Worm (Caenorhabditis elegans) whole organism, L4 larva: ENCODE results near the gene gst-6.

Experiments used
- D1046.2 ChIP-seq: fragments of 200-800 bp; sonication (Bioruptor generic); IDR thresholded peaks from 2 replicates; pipeline ENCODE4 v1.3.6; 2022; ENCODE audit warnings: missing genetic modification characterization, missing compliant biosample characterization
- F10B5.3 ChIP-seq: sonication (generic microtip); optimal IDR thresholded peaks from 2 replicates; lab custom pipeline; 2016; ENCODE audit warnings: mild to moderate bottlenecking, missing genetic modification characterization, missing compliant biosample characterization
- F26F4.8 ChIP-seq: fragments of 200-800 bp; sonication (Bioruptor generic); conservative IDR thresholded peaks from 2 replicates; pipeline ENCODE4 v1.3.6; 2022; ENCODE audit warnings: missing genetic modification characterization, missing compliant biosample characterization
- F44E2.7 ChIP-seq: fragments of 200-800 bp; sonication (Bioruptor generic); IDR thresholded peaks from 2 replicates; pipeline ENCODE4 v2.1.2; 2022; ENCODE audit warnings: missing genetic modification characterization, missing compliant biosample characterization
- T26A8.4 ChIP-seq: fragments of 200-800 bp; sonication (Bioruptor generic); IDR thresholded peaks from 2 replicates; pipeline ENCODE4 v1.3.6; 2022; ENCODE audit warnings: missing genetic modification characterization, missing compliant biosample characterization
- Y48G9A.11 ChIP-seq: fragments of 200-800 bp; sonication (Bioruptor generic); IDR thresholded peaks from 2 replicates; pipeline ENCODE4 v1.3.6; 2022; ENCODE audit warnings: missing genetic modification reagents, missing genetic modification characterization, missing compliant biosample characterization
- Y5F2A.4 ChIP-seq: fragments of 200-800 bp; sonication (Bioruptor generic); optimal IDR thresholded peaks from 2 replicates; lab custom pipeline; 2018; ENCODE audit warnings: mild to moderate bottlenecking, missing genetic modification characterization, missing compliant biosample characterization
- aha-1 ChIP-seq: fragments of 150-350 bp; peaks from one replicate; lab custom pipeline; 2014; ENCODE audit warnings: missing biosample characterization, missing genetic modification characterization
- aly-2 ChIP-seq: sonication (generic microtip); optimal IDR thresholded peaks from 2 replicates; lab custom pipeline; 2018; ENCODE audit warnings: missing biosample characterization, missing genetic modification characterization
- ama-1 ChIP-seq: fragments of 150-350 bp; optimal IDR thresholded peaks from 2 replicates; lab custom pipeline; 2014; ENCODE audit warnings: inconsistent platforms, mixed read lengths
- attf-4 ChIP-seq: sonication (generic microtip); optimal IDR thresholded peaks from 3 replicates; lab custom pipeline; 2017; ENCODE audit warnings: missing biosample characterization, missing genetic modification characterization
- daf-12 ChIP-seq: fragments of 150-350 bp; optimal IDR thresholded peaks from 2 replicates; lab custom pipeline; 2014; ENCODE audit warnings: missing biosample characterization, missing genetic modification reagents, missing genetic modification characterization
- daf-16 ChIP-seq, 3 experiments: sonication (generic microtip); optimal IDR thresholded peaks; 2 replicates each; lab custom pipeline; 2016 to 2017; ENCODE audit warnings: missing genetic modification characterization in 3 of 3, missing genetic modification reagents in 3 of 3, mild to moderate bottlenecking in 2 of 3, missing compliant biosample characterization in 2 of 3, missing biosample characterization in 1 of 3, moderate library complexity in 1 of 3
- dmd-9 ChIP-seq: fragments of 200-800 bp; sonication (Bioruptor generic); IDR thresholded peaks from 2 replicates; pipeline ENCODE4 v1.3.6; 2022; ENCODE audit warnings: missing genetic modification reagents, missing genetic modification characterization, missing compliant biosample characterization
- dve-1 ChIP-seq: sonication (generic microtip); optimal IDR thresholded peaks from 2 replicates; lab custom pipeline; 2017; ENCODE audit warnings: antibody characterized with exemption, mild to moderate bottlenecking, missing genetic modification characterization, missing compliant biosample characterization; ENCODE audit not compliant: insufficient read depth
- egl-27 ChIP-seq: sonication (generic microtip); optimal IDR thresholded peaks from 3 replicates; lab custom pipeline; 2017; ENCODE audit warnings: missing biosample characterization, missing genetic modification reagents, missing genetic modification characterization
- hif-1 ChIP-seq, 2 experiments: sonication (generic microtip); optimal IDR thresholded peaks; 2 replicates each; lab custom pipeline; 2016 to 2017; ENCODE audit warnings: missing compliant biosample characterization in 2 of 2, missing genetic modification characterization in 2 of 2, missing genetic modification reagents in 2 of 2, missing genotype in 2 of 2, mild to moderate bottlenecking in 1 of 2
- hlh-11 ChIP-seq: fragments of 200-800 bp; sonication (Bioruptor generic); optimal IDR thresholded peaks from 2 replicates; lab custom pipeline; 2018; ENCODE audit warnings: mild to moderate bottlenecking, missing genetic modification characterization, missing compliant biosample characterization
- lim-7 ChIP-seq: fragments of 200-800 bp; sonication (Bioruptor generic); IDR thresholded peaks from 2 replicates; pipeline ENCODE4 v1.3.6; 2022; ENCODE audit warnings: missing genetic modification characterization, missing compliant biosample characterization
- lin-1 ChIP-seq: fragments of 200-800 bp; sonication (Bioruptor generic); IDR thresholded peaks from 2 replicates; pipeline ENCODE4 v1.3.6; 2022; ENCODE audit warnings: missing genetic modification reagents, missing genetic modification characterization, missing compliant biosample characterization
- lin-29 ChIP-seq: fragments of 200-800 bp; sonication (Bioruptor generic); IDR thresholded peaks from 2 replicates; pipeline ENCODE4 v1.3.6; 2022; ENCODE audit warnings: missing genetic modification reagents, missing genetic modification characterization, missing compliant biosample characterization
- lsy-2 ChIP-seq, 2 experiments: fragments of 150-350 bp in 1 of 2; sonication (generic microtip) in 1 of 2; optimal IDR thresholded peaks; 2 replicates each; lab custom pipeline; 2014 to 2017; ENCODE audit warnings: missing biosample characterization in 2 of 2, missing genetic modification characterization in 2 of 2
- madf-9 ChIP-seq: fragments of 200-800 bp; sonication (Bioruptor generic); conservative IDR thresholded peaks from 2 replicates; pipeline ENCODE4 v1.3.6; 2022; ENCODE audit warnings: missing genetic modification reagents, missing genetic modification characterization, missing compliant biosample characterization
- mep-1 ChIP-seq: fragments of 150-350 bp; sonication (generic microtip); optimal IDR thresholded peaks from 3 replicates; lab custom pipeline; 2014; ENCODE audit warnings: missing biosample characterization, missing genetic modification characterization
- mxl-2 ChIP-seq: fragments of 200-800 bp; sonication (Bioruptor generic); conservative IDR thresholded peaks from 2 replicates; pipeline ENCODE4 v1.3.6; 2022; ENCODE audit warnings: missing genetic modification reagents, missing genetic modification characterization, missing compliant biosample characterization
- nhr-102 ChIP-seq: sonication (generic microtip); optimal IDR thresholded peaks from 2 replicates; lab custom pipeline; 2016; ENCODE audit warnings: mild to moderate bottlenecking, missing genetic modification characterization, moderate library complexity, missing compliant biosample characterization
- nhr-25 ChIP-seq: sonication (generic microtip); optimal IDR thresholded peaks from 2 replicates; lab custom pipeline; 2017; ENCODE audit warnings: missing genetic modification characterization, mild to moderate bottlenecking, missing compliant biosample characterization, antibody characterized with exemption, moderate library complexity, borderline replicate concordance; ENCODE audit not compliant: insufficient read depth
- nhr-28 ChIP-seq: fragments of 150-350 bp; optimal IDR thresholded peaks from 2 replicates; lab custom pipeline; 2014; ENCODE audit warnings: missing biosample characterization, missing genetic modification characterization
- nhr-41 ChIP-seq: fragments of 200-800 bp; sonication (Bioruptor generic); IDR thresholded peaks from 2 replicates; pipeline ENCODE4 v1.3.6; 2022; ENCODE audit warnings: missing genetic modification reagents, missing genetic modification characterization, missing compliant biosample characterization
- nhr-42 ChIP-seq: fragments of 200-800 bp; sonication (Bioruptor generic); IDR thresholded peaks from 2 replicates; pipeline ENCODE4 v1.3.6; 2022; ENCODE audit warnings: missing genetic modification characterization, missing compliant biosample characterization
- nhr-48 ChIP-seq: sonication (generic microtip); optimal IDR thresholded peaks from 2 replicates; lab custom pipeline; 2016; ENCODE audit warnings: mild to moderate bottlenecking, missing genetic modification characterization, missing compliant biosample characterization
- pha-4 ChIP-seq, 2 experiments: fragments of 150-350 bp in 1 of 2; fragments of 200-800 bp in 1 of 2; sonication (Bioruptor generic) in 1 of 2; IDR thresholded peaks in 1 of 2; optimal IDR thresholded peaks in 1 of 2; 2 replicates each; pipeline versions ENCODE4 v1.3.6 to Lab custom; 2014 to 2022; ENCODE audit warnings: missing genetic modification characterization in 2 of 2, missing genetic modification reagents in 2 of 2, missing biosample characterization in 1 of 2, missing compliant biosample characterization in 1 of 2
- sdz-12 ChIP-seq: fragments of 200-800 bp; sonication (Bioruptor generic); optimal IDR thresholded peaks from 2 replicates; lab custom pipeline; 2018; ENCODE audit warnings: mild to moderate bottlenecking, missing genetic modification characterization, missing compliant biosample characterization
- set-16 ChIP-seq: fragments of 200-800 bp; sonication (Bioruptor generic); IDR thresholded peaks from 2 replicates; pipeline ENCODE4 v1.3.6; 2022; ENCODE audit warnings: missing genetic modification reagents, missing genetic modification characterization, missing compliant biosample characterization
- tra-1 ChIP-seq: fragments of 200-800 bp; sonication (Bioruptor generic); IDR thresholded peaks from 2 replicates; pipeline ENCODE4 v1.3.6; 2022; ENCODE audit warnings: missing genetic modification reagents, missing genetic modification characterization, missing compliant biosample characterization
- unc-130 ChIP-seq: sonication (generic microtip); optimal IDR thresholded peaks from 2 replicates; lab custom pipeline; 2016; ENCODE audit warnings: missing genetic modification reagents, missing genetic modification characterization, missing compliant biosample characterization
- unc-62 ChIP-seq, 3 experiments: fragments of 150-350 bp in 1 of 3; sonication (generic microtip); optimal IDR thresholded peaks in 2 of 3; peaks in 1 of 3; 1 replicate in 1 of 3; 2 replicates in 2 of 3; lab custom pipeline; 2014 to 2017; ENCODE audit warnings: missing biosample characterization in 3 of 3, missing genetic modification characterization in 3 of 3, missing genetic modification reagents in 3 of 3, missing genotype in 1 of 3
- zfp-2 ChIP-seq: sonication (generic microtip); optimal IDR thresholded peaks from 2 replicates; lab custom pipeline; 2016; ENCODE audit warnings: mild to moderate bottlenecking, missing genetic modification characterization, missing compliant biosample characterization
- zip-2 ChIP-seq: fragments of 150-350 bp; optimal IDR thresholded peaks from 2 replicates; lab custom pipeline; 2014; ENCODE audit warnings: missing biosample characterization, missing genetic modification characterization
- ztf-11 ChIP-seq: fragments of 150-350 bp; optimal IDR thresholded peaks from 2 replicates; lab custom pipeline; 2014; ENCODE audit warnings: missing biosample characterization, missing genetic modification characterization
- ztf-7 ChIP-seq: fragments of 150-350 bp; optimal IDR thresholded peaks from 2 replicates; lab custom pipeline; 2014; ENCODE audit warnings: missing biosample characterization, missing genetic modification characterization

Gene gst-6

DNA sequence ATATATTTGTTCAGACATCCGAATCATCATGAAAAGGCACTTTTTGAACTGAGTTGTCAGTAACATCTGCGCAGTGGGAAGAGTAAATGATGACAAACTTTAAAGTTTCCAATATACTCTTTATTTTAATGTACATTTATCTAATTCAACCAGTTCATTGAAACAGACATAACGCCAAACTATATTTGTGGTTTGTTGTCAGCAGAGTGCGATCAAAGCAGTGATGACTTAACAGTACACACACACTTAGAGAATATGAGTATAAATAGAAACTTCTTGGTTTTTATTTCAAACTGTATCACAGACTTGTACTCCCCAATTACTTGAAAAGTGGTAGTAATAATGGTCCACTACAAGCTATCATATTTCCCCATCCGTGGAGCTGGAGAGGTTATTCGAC, 3.7 kb downstream of the gst-6 start, which contains the start of gene gst-8 (continued):
- TF ChIP-seq nhr-48 (tag; lab: Kevin White, UChicago) (no peak), lin-29 (GFP tag; lab: Robert Waterston, UW) (no peak), zip-2 (tag; lab: Kevin White, UChicago) (no peak), pha-4 (GFP tag; IDR thresholded peaks at IDR 0.05; lab: Robert Waterston, UW) (no peak), pha-4 (tag; optimal IDR thresholded peaks at IDR 0.05; lab: Kevin White, UChicago) (no peak), F26F4.8 (GFP tag; lab: Robert Waterston, UW) (no peak), nhr-42 (GFP tag; lab: Robert Waterston, UW) (no peak), hif-1 (tag; optimal IDR thresholded peaks at IDR 0.05; lab: Kevin White, UChicago) (no peak), daf-16 (GFP tag; optimal IDR thresholded peaks at IDR 0.05; lab: Kevin White, UChicago) (no peak), daf-16 (tag; optimal IDR thresholded peaks at IDR 0.05; lab: Kevin White, UChicago) (peak; percentile 55), zfp-2 (tag; lab: Kevin White, UChicago) (no peak), ztf-11 (no peak)

ce11 chrII:4884403-4884802, 4.7 kb downstream of the gst-6 start:
- TF ChIP-seq nhr-48 (tag; lab: Kevin White, UChicago) (no peak), mxl-2 (no peak), unc-62 (GFP tag; optimal IDR thresholded peaks at IDR 0.05 in 1 of 2; lab: Kevin White, UChicago) (peak in 1 of 2 experiments; percentile 65), unc-62 (tag; optimal IDR thresholded peaks at IDR 0.05; lab: Kevin White, UChicago) (no peak)

- TF ChIP-seq tra-1 (GFP tag; lab: Robert Waterston, UW) = no peak
- no peak for TF ChIP-seq D1046.2
- no peak for TF ChIP-seq lin-1 (GFP tag; lab: Robert Waterston, UW)
- no peak for TF ChIP-seq Y48G9A.11
- no peak for TF ChIP-seq lsy-2 (tag; optimal IDR thresholded peaks at IDR 0.05; lab: Kevin White, UChicago)
- TF ChIP-seq ztf-7 (tag; lab: Kevin White, UChicago) = no peak
- TF ChIP-seq nhr-25 (tag; lab: Kevin White, UChicago) = no peak
- no peak for TF ChIP-seq mep-1
- TF ChIP-seq aly-2 (tag; lab: Kevin White, UChicago) = no peak
- no peak for TF ChIP-seq nhr-102 (tag; lab: Kevin White, UChicago)
- TF ChIP-seq F10B5.3 (tag; lab: Kevin White, UChicago) = no peak
- no peak for TF ChIP-seq aha-1 (tag; lab: Kevin White, UChicago)
- TF ChIP-seq Y5F2A.4 (GFP tag; lab: Kevin White, UChicago) = no peak
Measured at ce11 chrII:4885976-4886375, 6.3 kb downstream of the gst-6 start, which contains the start of gene R05F9.7. Gene R05F9.7 (plus strand): TSS chrII:4886276.

DNA sequence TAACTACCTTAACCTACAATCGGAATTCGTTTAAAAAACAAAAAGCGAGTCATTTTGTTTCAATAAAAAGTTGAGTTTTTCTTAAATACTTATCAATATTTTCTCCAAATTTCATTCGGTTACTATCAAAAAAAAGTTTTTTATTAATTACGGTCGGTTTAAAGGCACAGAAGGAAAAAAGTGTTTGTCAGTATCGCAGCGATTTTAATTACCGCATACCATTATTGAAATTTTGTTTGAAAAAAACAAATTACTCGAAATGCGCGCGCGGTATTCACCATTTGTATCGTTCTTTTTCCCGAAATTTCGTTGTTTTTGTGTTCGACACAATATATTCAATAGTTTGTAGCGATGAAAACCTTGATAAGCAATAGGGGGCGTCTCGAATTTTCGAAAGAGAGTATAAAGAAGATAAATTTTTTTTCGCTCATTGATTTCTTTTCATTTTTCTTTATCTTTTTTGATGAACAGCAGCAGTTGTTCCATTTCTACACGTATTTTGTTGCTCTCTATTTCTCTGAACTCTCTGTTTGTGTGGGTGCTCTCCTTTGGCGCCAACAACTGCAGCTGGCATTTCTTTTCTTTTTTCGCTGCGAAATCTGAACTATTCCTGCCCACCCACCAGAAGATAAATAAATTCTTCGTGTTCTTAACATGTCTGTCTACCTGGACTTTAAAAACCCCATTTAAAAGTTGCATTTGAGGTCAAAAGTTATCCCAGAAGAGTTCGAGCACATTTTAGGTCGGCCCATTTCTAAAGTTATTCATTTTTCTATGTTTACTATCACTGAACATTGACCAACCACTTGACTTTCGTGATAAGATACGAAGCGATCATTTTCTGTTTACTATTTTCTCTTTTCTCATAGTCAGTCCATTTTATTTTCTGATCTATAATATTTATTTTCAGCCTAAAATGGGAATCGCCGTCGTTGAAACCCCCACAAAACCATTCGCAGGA, 9.1 kb downstream of the gst-6 start, which contains the start of gene pgm-1:
Gene pgm-1 (plus strand): TSS at position 911 of the 961 bp plus-strand sequence.
- TF ChIP-seq hlh-11 (peak; percentile 72), unc-62 (GFP tag; optimal IDR thresholded peaks at IDR 0.05 in 1 of 2; lab: Kevin White, UChicago) (no peak), unc-62 (tag; optimal IDR thresholded peaks at IDR 0.05; lab: Kevin White, UChicago) (no peak), aha-1 (tag; lab: Kevin White, UChicago) (no peak), daf-12 (tag; lab: Kevin White, UChicago) (no peak), lsy-2 (tag; optimal IDR thresholded peaks at IDR 0.05; lab: Kevin White, UChicago) (peak in 1 of 2 experiments; percentile 44), madf-9 (GFP tag; lab: Robert Waterston, UW) (no peak), daf-16 (GFP tag; optimal IDR thresholded peaks at IDR 0.05; lab: Kevin White, UChicago) (peak in 1 of 2 experiments; percentile 64), daf-16 (tag; optimal IDR thresholded peaks at IDR 0.05; lab: Kevin White, UChicago) (peak; percentile 43), unc-130 (GFP tag; lab: Kevin White, UChicago) (no peak), nhr-41 (GFP tag; lab: Robert Waterston, UW) (no peak), set-16 (GFP tag; lab: Robert Waterston, UW) (no peak), F44E2.7 (GFP tag; lab: Robert Waterston, UW) (no peak), egl-27 (tag; lab: Kevin White, UChicago) (no peak), ama-1 (lab: Kevin White, UChicago) (peak; percentile 56), dve-1 (tag; lab: Kevin White, UChicago) (peak; percentile 4), dmd-9 (GFP tag; lab: Robert Waterston, UW) (no peak), lim-7 (GFP tag; lab: Robert Waterston, UW) (no peak), T26A8.4 (GFP tag; lab: Robert Waterston, UW) (no peak), ztf-7 (tag; lab: Kevin White, UChicago) (no peak), attf-4 (no peak), sdz-12 (GFP tag; lab: Kevin White, UChicago) (no peak), nhr-28 (peak; percentile 97)
